Worm (Caenorhabditis elegans) whole organism, young adult: ENCODE data around the gene affl-2.
"Not testable (repeated sequence)": the region's sequence is repeated elsewhere in the genome, so short reads cannot be mapped to it uniquely, and the experiment has no call there.

Experiments used
- B0019.2 ChIP-seq: fragments of 200-800 bp; sonication (Bioruptor generic); conservative IDR thresholded peaks from 2 replicates; pipeline ENCODE4 v1.3.6; 2022; ENCODE audit warnings: missing genetic modification reagents, missing genetic modification characterization, missing compliant biosample characterization
- D2030.7 ChIP-seq: fragments of 200-800 bp; sonication (Bioruptor generic); IDR thresholded peaks from 2 replicates; pipeline ENCODE4 v1.3.6; 2022; ENCODE audit warnings: missing genetic modification reagents, missing genetic modification characterization, missing compliant biosample characterization
- F39B2.1 ChIP-seq: fragments of 200-800 bp; sonication (Bioruptor generic); IDR thresholded peaks from 2 replicates; pipeline ENCODE4 v1.3.6; 2022; ENCODE audit warnings: missing genetic modification reagents, missing genetic modification characterization, missing compliant biosample characterization
- F55B11.4 ChIP-seq: sonication (generic microtip); optimal IDR thresholded peaks from 2 replicates; lab custom pipeline; 2016; ENCODE audit warnings: missing compliant biosample characterization, missing genetic modification characterization, borderline replicate concordance; ENCODE audit not compliant: insufficient read depth
- Y56A3A.18 ChIP-seq: fragments of 200-800 bp; sonication (Bioruptor generic); IDR thresholded peaks from 2 replicates; pipeline ENCODE4 v1.3.6; 2022; ENCODE audit warnings: missing genetic modification reagents, missing genetic modification characterization, missing compliant biosample characterization
- Y67H2A.10 ChIP-seq: fragments of 200-800 bp; sonication (Bioruptor generic); conservative IDR thresholded peaks from 2 replicates; pipeline ENCODE4 v1.3.6; 2022; ENCODE audit warnings: missing genetic modification reagents, missing genetic modification characterization, missing compliant biosample characterization
- Y79H2A.3 ChIP-seq: fragments of 200-800 bp; sonication (Bioruptor generic); conservative IDR thresholded peaks from 2 replicates; pipeline ENCODE4 v1.3.6; 2022; ENCODE audit warnings: missing genetic modification reagents, missing genetic modification characterization, missing compliant biosample characterization
- Y95B8A.8 ChIP-seq: fragments of 200-800 bp; sonication (Bioruptor generic); IDR thresholded peaks from 2 replicates; pipeline ENCODE4 v1.3.6; 2022; ENCODE audit warnings: missing genetic modification reagents, missing genetic modification characterization, missing compliant biosample characterization
- cebp-1 ChIP-seq, 2 experiments: fragments of 200-800 bp in 1 of 2; sonication (Bioruptor generic) in 1 of 2; sonication (generic microtip) in 1 of 2; IDR thresholded peaks in 1 of 2; optimal IDR thresholded peaks in 1 of 2; 2 replicates each; pipeline versions ENCODE4 v1.3.6 to Lab custom; 2017 to 2022; ENCODE audit warnings: missing compliant biosample characterization in 2 of 2, missing genetic modification characterization in 2 of 2, mild to moderate bottlenecking in 1 of 2, missing genetic modification reagents in 1 of 2, moderate library complexity in 1 of 2
- ceh-91 ChIP-seq: fragments of 200-800 bp; sonication (Bioruptor generic); IDR thresholded peaks from 2 replicates; pipeline ENCODE4 v1.3.6; 2022; ENCODE audit warnings: missing genetic modification reagents, missing genetic modification characterization, missing compliant biosample characterization
- die-1 ChIP-seq: sonication (generic microtip); optimal IDR thresholded peaks from 2 replicates; lab custom pipeline; 2016; ENCODE audit warnings: missing genotype, mild to moderate bottlenecking, missing genetic modification characterization, missing compliant biosample characterization
- dox-1 ChIP-seq: fragments of 200-800 bp; sonication (Bioruptor generic); IDR thresholded peaks from 2 replicates; pipeline ENCODE4 v1.3.6; 2022; ENCODE audit warnings: missing genetic modification reagents, missing genetic modification characterization, missing compliant biosample characterization
- dpl-1 ChIP-seq: fragments of 150-350 bp; optimal IDR thresholded peaks from 2 replicates; lab custom pipeline; 2014; ENCODE audit warnings: missing biosample characterization, missing genetic modification reagents, missing genetic modification characterization
- efl-1 ChIP-seq: fragments of 150-350 bp; optimal IDR thresholded peaks from 2 replicates; lab custom pipeline; 2014; ENCODE audit warnings: missing biosample characterization, missing genetic modification reagents, missing genetic modification characterization
- egl-18 ChIP-seq: fragments of 200-800 bp; sonication (Bioruptor generic); IDR thresholded peaks from 2 replicates; pipeline ENCODE4 v1.3.6; 2022; ENCODE audit warnings: missing genetic modification reagents, missing genetic modification characterization, missing compliant biosample characterization
- egrh-3 ChIP-seq: fragments of 200-800 bp; sonication (Bioruptor generic); IDR thresholded peaks from 2 replicates; pipeline ENCODE4 v1.3.6; 2022; ENCODE audit warnings: missing genetic modification reagents, missing genetic modification characterization, missing compliant biosample characterization
- ets-4 ChIP-seq: fragments of 200-800 bp; sonication (Bioruptor generic); optimal IDR thresholded peaks from 2 replicates; lab custom pipeline; 2018; ENCODE audit warnings: mild to moderate bottlenecking, missing genetic modification characterization, missing compliant biosample characterization
- hlh-12 ChIP-seq: sonication (generic microtip); optimal IDR thresholded peaks from 2 replicates; lab custom pipeline; 2016; ENCODE audit warnings: missing genetic modification characterization, missing compliant biosample characterization
- hsf-1 ChIP-seq: fragments of 200-800 bp; sonication (Bioruptor generic); IDR thresholded peaks from 2 replicates; pipeline ENCODE4 v1.3.6; 2022; ENCODE audit warnings: missing genetic modification reagents, missing genetic modification characterization, missing compliant biosample characterization
- lag-1 ChIP-seq: fragments of 200-800 bp; sonication (Bioruptor generic); IDR thresholded peaks from 2 replicates; pipeline ENCODE4 v1.3.6; 2022; ENCODE audit warnings: missing genetic modification reagents, missing genetic modification characterization, missing compliant biosample characterization
- lin-26 ChIP-seq: fragments of 200-800 bp; sonication (Bioruptor generic); IDR thresholded peaks from 2 replicates; pipeline ENCODE4 v1.3.6; 2022; ENCODE audit warnings: missing genetic modification reagents, missing genetic modification characterization, missing compliant biosample characterization
- lin-35 ChIP-seq, 3 experiments: fragments of 150-350 bp in 2 of 3; sonication (generic microtip) in 1 of 3; optimal IDR thresholded peaks; 2 replicates each; lab custom pipeline; 2014 to 2018; ENCODE audit warnings: missing biosample characterization in 3 of 3, missing genetic modification characterization in 3 of 3, missing genetic modification reagents in 3 of 3
- mcd-1 ChIP-seq: fragments of 200-800 bp; sonication (Bioruptor generic); IDR thresholded peaks from 2 replicates; pipeline ENCODE4 v1.3.6; 2022; ENCODE audit warnings: missing genetic modification reagents, missing genetic modification characterization, missing compliant biosample characterization
- nhr-120 ChIP-seq: fragments of 200-800 bp; sonication (Bioruptor generic); IDR thresholded peaks from 2 replicates; pipeline ENCODE4 v1.3.6; 2022; ENCODE audit warnings: missing genetic modification characterization, missing compliant biosample characterization
- nhr-179 ChIP-seq: sonication (generic microtip); optimal IDR thresholded peaks from 2 replicates; lab custom pipeline; 2016; ENCODE audit warnings: mild to moderate bottlenecking, missing genetic modification characterization, missing compliant biosample characterization
- nhr-27 ChIP-seq: fragments of 200-800 bp; sonication (Bioruptor generic); optimal IDR thresholded peaks from 2 replicates; lab custom pipeline; 2018; ENCODE audit warnings: mild to moderate bottlenecking, missing genetic modification characterization, moderate library complexity, missing compliant biosample characterization
- somi-1 ChIP-seq: fragments of 200-800 bp; sonication (Bioruptor generic); optimal IDR thresholded peaks from 2 replicates; lab custom pipeline; 2018; ENCODE audit warnings: mild to moderate bottlenecking, missing genetic modification characterization, missing compliant biosample characterization
- tlf-1 ChIP-seq: fragments of 200-800 bp; sonication (Bioruptor generic); optimal IDR thresholded peaks from 2 replicates; lab custom pipeline; 2018; ENCODE audit warnings: mild to moderate bottlenecking, missing genetic modification characterization, missing compliant biosample characterization
- zfh-2 ChIP-seq: fragments of 200-800 bp; sonication (Bioruptor generic); conservative IDR thresholded peaks from 2 replicates; pipeline ENCODE4 v1.3.6; 2022; ENCODE audit warnings: missing genetic modification reagents, missing genetic modification characterization, missing compliant biosample characterization
- ztf-22 ChIP-seq: fragments of 200-800 bp; sonication (Bioruptor generic); optimal IDR thresholded peaks from 2 replicates; lab custom pipeline; 2018; ENCODE audit warnings: mild to moderate bottlenecking, missing genetic modification characterization, moderate library complexity, missing compliant biosample characterization
- ztf-6 ChIP-seq: fragments of 200-800 bp; sonication (Bioruptor generic); IDR thresholded peaks from 2 replicates; pipeline ENCODE4 v1.3.6; 2022; ENCODE audit warnings: missing genetic modification reagents, missing genetic modification characterization, missing compliant biosample characterization

The affl-2 gene

DNA sequence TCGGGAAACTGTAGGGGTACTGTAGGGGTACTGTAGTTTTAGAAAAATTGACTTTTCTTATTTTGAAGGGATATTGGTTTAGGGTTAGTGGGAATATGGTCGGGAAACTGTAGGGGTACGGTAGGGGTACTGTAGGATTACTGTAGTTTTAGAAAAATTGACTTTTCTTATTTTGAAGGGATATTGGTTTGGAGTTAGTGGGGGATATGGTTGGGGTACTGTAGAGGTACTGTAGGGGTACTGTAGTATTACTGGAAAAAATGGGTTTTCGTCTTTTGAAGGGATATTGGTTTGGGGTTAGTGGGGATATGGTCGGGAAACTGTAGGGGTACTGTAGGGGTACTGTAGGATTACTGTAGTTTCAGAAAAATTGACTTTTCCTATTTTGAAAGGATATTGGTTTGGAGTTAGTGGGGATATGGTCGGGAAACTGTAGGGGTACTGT, 19.3 kb upstream of the affl-2 start (continued):
- TF ChIP-seq lin-26 (GFP tag; lab: Robert Waterston, UW) (peak; percentile 72), Y67H2A.10 (GFP tag; lab: Robert Waterston, UW) (peak; percentile 31; the same call in 1 of the 2 replicates), egrh-3 (GFP tag; lab: Robert Waterston, UW) (peak; percentile 83), D2030.7 (GFP tag; lab: Robert Waterston, UW) (peak; percentile 63), Y79H2A.3 (GFP tag; lab: Robert Waterston, UW) (peak; percentile 68; the same call in 1 of the 2 replicates), Y95B8A.8 (GFP tag; lab: Robert Waterston, UW) (peak; percentile 71), B0019.2 (peak; percentile 47), F39B2.1 (GFP tag; lab: Robert Waterston, UW) (peak; percentile 76; the same call in 1 of the 2 replicates)

- no peak for TF ChIP-seq somi-1 (GFP tag; lab: Kevin White, UChicago)
- no peak for TF ChIP-seq nhr-120 (GFP tag; lab: Robert Waterston, UW)
- no peak for TF ChIP-seq hsf-1 (GFP tag; lab: Robert Waterston, UW)
- TF ChIP-seq tlf-1 (GFP tag; lab: Kevin White, UChicago), result no peak
- no peak for TF ChIP-seq ets-4 (GFP tag; lab: Kevin White, UChicago)
- no peak for TF ChIP-seq nhr-179 (tag; lab: Kevin White, UChicago)
- TF ChIP-seq zfh-2 (GFP tag; lab: Robert Waterston, UW), result no peak
- no peak for TF ChIP-seq lag-1 (GFP tag; lab: Robert Waterston, UW)
- no peak for TF ChIP-seq lin-35 (GFP tag; optimal IDR thresholded peaks at IDR 0.05; lab: Kevin White, UChicago)
- no peak for TF ChIP-seq Y56A3A.18 (GFP tag; lab: Robert Waterston, UW)
Measured at ce11 chrIII:418649-419048, 16.0 kb upstream of the affl-2 start, which contains the start of gene stim-1. stim-1 (minus strand) TSS chrIII:418749.

- TF ChIP-seq hlh-12, result no peak
- no peak for TF ChIP-seq die-1 (tag; lab: Kevin White, UChicago)
- TF ChIP-seq ztf-6 (GFP tag; lab: Robert Waterston, UW), result no peak
- TF ChIP-seq F55B11.4 (tag; lab: Kevin White, UChicago), result no peak
- TF ChIP-seq ztf-22 (GFP tag; lab: Kevin White, UChicago), result no peak
- no peak for TF ChIP-seq cebp-1 (GFP tag; IDR thresholded peaks at IDR 0.05; lab: Robert Waterston, UW)
- TF ChIP-seq cebp-1 (tag; optimal IDR thresholded peaks at IDR 0.05; lab: Kevin White, UChicago), result no peak
Measured at ce11 chrIII:422553-422952, 12.1 kb upstream of the affl-2 start.

DNA sequence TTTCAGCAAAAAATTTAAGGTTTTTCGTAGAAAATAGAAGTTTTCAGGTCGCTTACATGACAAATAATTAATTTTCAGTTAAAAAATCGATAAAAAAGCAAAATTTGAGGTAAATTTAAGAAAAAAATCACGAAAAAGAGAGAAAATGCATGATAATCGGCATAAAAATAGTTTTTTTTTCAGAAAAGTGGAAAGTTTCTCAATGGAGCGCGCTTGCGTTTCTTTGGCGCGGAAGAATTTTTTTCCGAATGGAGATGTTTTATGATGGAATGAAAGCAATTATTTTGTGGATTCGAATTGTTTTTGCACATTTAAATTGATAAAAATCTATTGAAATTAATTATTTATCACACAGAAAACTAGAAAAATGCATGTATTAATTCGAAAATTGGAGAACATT, 10.8 kb upstream of the affl-2 start:
- TF ChIP-seq mcd-1 (GFP tag; lab: Robert Waterston, UW) (peak; percentile 45; the same call in 1 of the 2 replicates), ceh-91 (no peak), efl-1 (GFP tag; lab: Kevin White, UChicago) (peak; percentile 44), nhr-27 (tag; lab: Kevin White, UChicago) (no peak), dpl-1 (GFP tag; lab: Kevin White, UChicago) (peak; percentile 7)

- 0 out of 2 replicates have a peak, but pooled peaks have one; percentile 12 for TF ChIP-seq egl-18 (GFP tag; lab: Robert Waterston, UW)
- peak; percentile 68 for TF ChIP-seq dox-1 (GFP tag; lab: Robert Waterston, UW)
- TF ChIP-seq cebp-1 (GFP tag; IDR thresholded peaks at IDR 0.05; lab: Robert Waterston, UW), result peak; percentile 44; the same call in 1 of the 2 replicates
- not testable (repeated sequence) for TF ChIP-seq cebp-1 (tag; optimal IDR thresholded peaks at IDR 0.05; lab: Kevin White, UChicago)
- TF ChIP-seq hsf-1 (GFP tag; lab: Robert Waterston, UW), result peak; percentile 96
- TF ChIP-seq egrh-3 (GFP tag; lab: Robert Waterston, UW), result peak; percentile 34; the same call in 1 of the 2 replicates
Measured at ce11 chrIII:424814-425213, 9.9 kb upstream of the affl-2 start.
